Worm (Caenorhabditis elegans) whole organism, young adult: Measurements from ENCODE around the gene Y7A5A.8.

ENCODE experiments used
- T26A5.8 ChIP-seq: sonication (generic microtip); optimal IDR thresholded peaks from 2 replicates; lab custom pipeline; 2016; ENCODE audit warnings: missing genetic modification characterization, missing compliant biosample characterization
- lin-35 ChIP-seq, 3 experiments: fragments of 150-350 bp in 2 of 3; sonication (generic microtip) in 1 of 3; optimal IDR thresholded peaks; 2 replicates each; lab custom pipeline; 2014 to 2018; ENCODE audit warnings: missing biosample characterization in 3 of 3, missing genetic modification characterization in 3 of 3, missing genetic modification reagents in 3 of 3
- lir-1 ChIP-seq: fragments of 200-800 bp; sonication (Bioruptor generic); conservative IDR thresholded peaks from 2 replicates; pipeline ENCODE4 v1.3.6; 2022; ENCODE audit warnings: missing genetic modification reagents, missing genetic modification characterization, missing compliant biosample characterization
- zfh-2 ChIP-seq: fragments of 200-800 bp; sonication (Bioruptor generic); conservative IDR thresholded peaks from 2 replicates; pipeline ENCODE4 v1.3.6; 2022; ENCODE audit warnings: missing genetic modification reagents, missing genetic modification characterization, missing compliant biosample characterization

DNA sequence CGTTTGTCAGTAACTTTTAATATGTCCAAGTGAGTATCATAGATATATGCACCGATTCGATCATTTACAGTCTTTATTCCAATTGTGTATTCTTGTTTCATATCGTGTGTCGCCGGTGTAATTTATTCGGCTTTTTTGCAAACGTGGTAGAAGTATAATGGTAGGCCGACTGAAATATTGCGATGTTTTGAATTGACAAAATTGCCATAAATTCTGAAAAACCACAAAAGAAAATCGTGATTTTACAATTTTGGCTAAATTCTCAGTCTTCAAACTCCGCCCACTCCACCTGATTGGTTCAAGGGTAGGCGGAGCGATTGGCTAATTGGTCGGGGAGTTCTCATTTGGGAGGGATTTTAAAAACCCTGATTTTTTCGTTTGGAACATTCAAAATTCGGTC is 37.7 kb upstream of the Y7A5A.8 start, which contains the start of gene Y7A5A.3:
- no peak for TF ChIP-seq lir-1 (GFP tag; lab: Robert Waterston, UW)
- TF ChIP-seq T26A5.8: no peak
- TF ChIP-seq zfh-2 (GFP tag; lab: Robert Waterston, UW): no peak
- TF ChIP-seq lin-35 (GFP tag; optimal IDR thresholded peaks at IDR 0.05; lab: Kevin White, UChicago): no peak
